Worm (Caenorhabditis elegans) whole organism, mixed stage, embryonic: ENCODE measurements around the gene D2023.3.

Source experiments
- M03D4.4 ChIP-seq: sonication (generic microtip); optimal IDR thresholded peaks from 2 replicates; lab custom pipeline; 2017; ENCODE audit warnings: mild to moderate bottlenecking, missing genetic modification characterization, missing compliant biosample characterization
- bed-3 ChIP-seq: fragments of 200-800 bp; sonication (Bioruptor generic); optimal IDR thresholded peaks from 3 replicates; lab custom pipeline; 2018; ENCODE audit warnings: mild to moderate bottlenecking, missing genetic modification characterization, moderate library complexity, missing compliant biosample characterization
- blmp-1 ChIP-seq: fragments of 150-350 bp; optimal IDR thresholded peaks from 2 replicates; lab custom pipeline; 2014; ENCODE audit warnings: missing biosample characterization, missing genetic modification characterization
- ceh-39 ChIP-seq: fragments of 150-350 bp; optimal IDR thresholded peaks from 2 replicates; lab custom pipeline; 2014; ENCODE audit warnings: missing biosample characterization, missing genetic modification characterization
- ceh-43 ChIP-seq: fragments of 200-800 bp; sonication (Bioruptor generic); optimal IDR thresholded peaks from 2 replicates; lab custom pipeline; 2018; ENCODE audit warnings: mild to moderate bottlenecking, missing genetic modification characterization, moderate library complexity, missing compliant biosample characterization
- ceh-83 ChIP-seq: fragments of 200-800 bp; sonication (Bioruptor generic); optimal IDR thresholded peaks from 2 replicates; lab custom pipeline; 2018; ENCODE audit warnings: mild to moderate bottlenecking, missing genetic modification characterization, missing compliant biosample characterization
- drap-1 ChIP-seq: fragments of 200-800 bp; sonication (Bioruptor generic); optimal IDR thresholded peaks from 3 replicates; lab custom pipeline; 2018; ENCODE audit warnings: mild to moderate bottlenecking, missing genetic modification characterization, missing compliant biosample characterization
- elt-1 ChIP-seq: sonication (generic microtip); optimal IDR thresholded peaks from 2 replicates; lab custom pipeline; 2017; ENCODE audit warnings: missing genetic modification characterization, mild to moderate bottlenecking, missing compliant biosample characterization, antibody characterized with exemption, moderate library complexity, borderline replicate concordance; ENCODE audit not compliant: insufficient read depth
- elt-3 ChIP-seq: fragments of 150-350 bp; optimal IDR thresholded peaks from 2 replicates; lab custom pipeline; 2014; ENCODE audit warnings: missing biosample characterization, missing genetic modification characterization
- flh-1 ChIP-seq: fragments of 200-800 bp; sonication (Bioruptor generic); optimal IDR thresholded peaks from 2 replicates; lab custom pipeline; 2018; ENCODE audit warnings: mild to moderate bottlenecking, missing genetic modification characterization, moderate library complexity, missing compliant biosample characterization
- ham-2 ChIP-seq: fragments of 200-800 bp; sonication (Bioruptor generic); optimal IDR thresholded peaks from 2 replicates; lab custom pipeline; 2018; ENCODE audit warnings: mild to moderate bottlenecking, missing genetic modification characterization, missing compliant biosample characterization
- hlh-1 ChIP-seq: fragments of 150-350 bp; optimal IDR thresholded peaks from 2 replicates; lab custom pipeline; 2014; ENCODE audit warnings: missing biosample characterization, missing genetic modification reagents, missing genetic modification characterization
- lin-13 ChIP-seq: fragments of 150-350 bp; optimal IDR thresholded peaks from 2 replicates; lab custom pipeline; 2014; ENCODE audit warnings: missing biosample characterization, missing genetic modification characterization
- lin-32 ChIP-seq: fragments of 200-800 bp; sonication (Bioruptor generic); optimal IDR thresholded peaks from 2 replicates; lab custom pipeline; 2018; ENCODE audit warnings: mild to moderate bottlenecking, missing genetic modification characterization, missing compliant biosample characterization
- lsy-2 ChIP-seq: fragments of 150-350 bp; optimal IDR thresholded peaks from 2 replicates; lab custom pipeline; 2014; ENCODE audit warnings: missing biosample characterization, missing genetic modification characterization
- mab-5 ChIP-seq: fragments of 150-350 bp; optimal IDR thresholded peaks from 2 replicates; lab custom pipeline; 2014; ENCODE audit warnings: missing biosample characterization, missing genetic modification characterization
- mep-1 ChIP-seq: fragments of 150-350 bp; optimal IDR thresholded peaks from 2 replicates; lab custom pipeline; 2017; ENCODE audit warnings: missing biosample characterization, missing genetic modification reagents, missing genetic modification characterization, inconsistent platforms
- mls-2 ChIP-seq: sonication (generic microtip); optimal IDR thresholded peaks from 2 replicates; lab custom pipeline; 2016; ENCODE audit warnings: mild to moderate bottlenecking, missing genetic modification characterization, moderate library complexity, missing compliant biosample characterization
- nhr-12 ChIP-seq: fragments of 150-350 bp; optimal IDR thresholded peaks from 2 replicates; lab custom pipeline; 2014; ENCODE audit warnings: missing biosample characterization, missing genetic modification characterization
- nhr-2 ChIP-seq: fragments of 150-350 bp; optimal IDR thresholded peaks from 2 replicates; lab custom pipeline; 2014; ENCODE audit warnings: missing biosample characterization, missing genetic modification characterization
- nhr-237 ChIP-seq: fragments of 150-350 bp; optimal IDR thresholded peaks from 2 replicates; lab custom pipeline; 2014; ENCODE audit warnings: missing biosample characterization, missing genetic modification characterization
- nhr-28 ChIP-seq: fragments of 150-350 bp; optimal IDR thresholded peaks from 2 replicates; lab custom pipeline; 2014; ENCODE audit warnings: missing biosample characterization, missing genetic modification characterization
- nhr-76 ChIP-seq: sonication (generic microtip); optimal IDR thresholded peaks from 2 replicates; lab custom pipeline; 2017; ENCODE audit warnings: missing biosample characterization, missing genetic modification characterization
- pha-4 ChIP-seq: fragments of 150-350 bp; optimal IDR thresholded peaks from 2 replicates; lab custom pipeline; 2018; ENCODE audit warnings: missing biosample characterization, missing genetic modification reagents, missing genetic modification characterization
- sem-2 ChIP-seq: fragments of 200-800 bp; sonication (Bioruptor generic); optimal IDR thresholded peaks from 2 replicates; lab custom pipeline; 2018; ENCODE audit warnings: mild to moderate bottlenecking, missing genetic modification characterization, missing compliant biosample characterization
- snpc-4 ChIP-seq: fragments of 150-350 bp; optimal IDR thresholded peaks from 2 replicates; lab custom pipeline; 2014; ENCODE audit warnings: missing biosample characterization, missing genetic modification characterization
- tbx-8 ChIP-seq: fragments of 200-800 bp; sonication (Bioruptor generic); optimal IDR thresholded peaks from 2 replicates; lab custom pipeline; 2018; ENCODE audit warnings: mild to moderate bottlenecking, missing genetic modification characterization, moderate library complexity, missing compliant biosample characterization
- unc-39 ChIP-seq: fragments of 150-350 bp; optimal IDR thresholded peaks from 2 replicates; lab custom pipeline; 2014; ENCODE audit warnings: missing biosample characterization, missing genetic modification characterization
- unc-62 ChIP-seq: fragments of 150-350 bp; optimal IDR thresholded peaks from 2 replicates; lab custom pipeline; 2014; ENCODE audit warnings: missing biosample characterization, missing genetic modification reagents, missing genetic modification characterization
- zip-8 ChIP-seq: fragments of 150-350 bp; optimal IDR thresholded peaks from 2 replicates; lab custom pipeline; 2014; ENCODE audit warnings: missing biosample characterization, missing genetic modification characterization
- ztf-11 ChIP-seq: fragments of 150-350 bp; optimal IDR thresholded peaks from 2 replicates; lab custom pipeline; 2014; ENCODE audit warnings: missing biosample characterization, missing genetic modification characterization

Gene D2023.3

DNA sequence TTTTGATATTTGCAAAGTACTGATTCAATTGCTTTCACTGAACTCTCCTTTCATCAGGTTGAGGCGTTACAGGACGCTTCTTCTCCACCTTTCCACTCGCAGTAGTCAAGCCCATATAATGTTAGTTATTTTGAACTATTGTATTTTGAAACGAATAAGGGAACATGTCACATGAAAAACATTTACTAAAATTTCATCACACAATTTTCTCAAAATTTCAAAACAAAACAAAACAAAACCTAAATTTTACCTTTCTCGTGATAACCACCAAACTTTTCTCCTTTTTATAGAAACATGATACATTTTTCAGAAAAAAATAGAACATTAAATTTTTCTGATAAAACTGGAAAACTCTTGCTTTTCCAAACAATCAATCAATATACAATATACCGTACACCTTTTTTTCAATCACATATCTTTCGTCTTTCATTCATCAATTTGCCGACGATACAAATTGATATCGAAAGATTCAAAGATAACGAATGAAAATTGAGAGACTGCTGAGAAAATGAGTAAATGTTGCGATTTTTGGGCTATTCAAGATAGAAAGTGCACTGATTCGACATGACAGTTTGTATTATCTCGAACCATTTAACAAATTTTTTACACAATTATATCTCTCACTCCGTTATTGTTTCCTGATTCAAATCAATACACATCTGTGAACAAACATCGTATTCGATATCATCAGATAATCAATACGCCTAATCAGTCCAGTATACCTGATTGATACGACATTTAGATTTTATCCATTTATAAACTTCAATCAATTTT, 10.6 kb downstream of the D2023.3 start:
- no peak for TF ChIP-seq ceh-83
- peak; percentile 64 for TF ChIP-seq elt-1 (tag; lab: Kevin White, UChicago)
- TF ChIP-seq unc-39 (tag; lab: Kevin White, UChicago): no peak

ce11 chrV:11800486-11800885, 11.3 kb downstream of the D2023.3 start:
- no peak for TF ChIP-seq ztf-11
- no peak for TF ChIP-seq nhr-28
- no peak for TF ChIP-seq lsy-2
- no peak for TF ChIP-seq nhr-237 (tag; lab: Kevin White, UChicago)
- TF ChIP-seq snpc-4: no peak

- TF ChIP-seq blmp-1 (tag; lab: Kevin White, UChicago): no peak
- peak; percentile 38 for TF ChIP-seq nhr-237 (tag; lab: Kevin White, UChicago)
- TF ChIP-seq elt-3 (tag; lab: Kevin White, UChicago): peak; percentile 37
- no peak for TF ChIP-seq ceh-39
These were observed 12.5 kb downstream of the D2023.3 start for ce11 chrV:11799252-11799822.

- TF ChIP-seq nhr-237 (tag; lab: Kevin White, UChicago) (no peak), pha-4 (tag; lab: Kevin White, UChicago) (no peak), hlh-1 (tag; lab: Kevin White, UChicago) (no peak), lin-32 (GFP tag; lab: Kevin White, UChicago) (no peak), drap-1 (GFP tag; lab: Kevin White, UChicago) (no peak), lin-13 (tag; lab: Kevin White, UChicago) (no peak), mab-5 (tag; lab: Kevin White, UChicago) (no peak), lsy-2 (no peak), unc-62 (GFP tag; lab: Kevin White, UChicago) (no peak), M03D4.4 (tag; lab: Kevin White, UChicago) (no peak), snpc-4 (no peak), bed-3 (GFP tag; lab: Kevin White, UChicago) (no peak)
- TF ChIP-seq, all 35 proteins: peak for 0
These were observed 13.5 kb downstream of the D2023.3 start for ce11 chrV:11798320-11798719.

ce11 chrV:11797272-11797855, 14.5 kb downstream of the D2023.3 start:
- TF ChIP-seq tbx-8 (GFP tag; lab: Kevin White, UChicago) (no peak), drap-1 (GFP tag; lab: Kevin White, UChicago) (no peak), pha-4 (tag; lab: Kevin White, UChicago) (no peak), mab-5 (tag; lab: Kevin White, UChicago) (no peak), mls-2 (no peak), elt-3 (tag; lab: Kevin White, UChicago) (no peak), mep-1 (tag; lab: Kevin White, UChicago) (no peak), ceh-43 (GFP tag; lab: Kevin White, UChicago) (no peak), nhr-237 (tag; lab: Kevin White, UChicago) (no peak), nhr-28 (no peak), zip-8 (no peak), nhr-12 (no peak)

ce11 chrV:11796343-11796742, 15.5 kb downstream of the D2023.3 start:
- TF ChIP-seq ceh-83: no peak
- no peak for TF ChIP-seq flh-1 (GFP tag; lab: Kevin White, UChicago)
- no peak for TF ChIP-seq lin-32 (GFP tag; lab: Kevin White, UChicago)
- no peak for TF ChIP-seq ham-2
- no peak for TF ChIP-seq nhr-237 (tag; lab: Kevin White, UChicago)
- no peak for TF ChIP-seq nhr-2 (tag; lab: Kevin White, UChicago)
- no peak for TF ChIP-seq mep-1 (tag; lab: Kevin White, UChicago)
- TF ChIP-seq ceh-43 (GFP tag; lab: Kevin White, UChicago): no peak
- TF ChIP-seq tbx-8 (GFP tag; lab: Kevin White, UChicago): no peak
- TF ChIP-seq nhr-12: no peak
- TF ChIP-seq sem-2: no peak
- no peak for TF ChIP-seq hlh-1 (tag; lab: Kevin White, UChicago)
- no peak for TF ChIP-seq mls-2
- TF ChIP-seq lin-13 (tag; lab: Kevin White, UChicago): no peak
- TF ChIP-seq drap-1 (GFP tag; lab: Kevin White, UChicago): no peak
- TF ChIP-seq nhr-76 (tag; lab: Kevin White, UChicago): no peak
- TF ChIP-seq snpc-4: no peak
- no peak for TF ChIP-seq M03D4.4 (tag; lab: Kevin White, UChicago)
